Fruit fly (Drosophila melanogaster) whole organism, embryonic: ENCODE results near the gene CG7714.

Source experiments
- Bgb ChIP-seq: fragments of 200-800 bp; sonication (Bioruptor generic); IDR thresholded peaks from 2 replicates; pipeline ENCODE4 v1.3.6; 2022; ENCODE audit warnings: missing biosample characterization, missing genetic modification characterization; ENCODE audit not compliant: partially characterized antibody
- CG10209 ChIP-seq: fragments of 200-800 bp; sonication (Bioruptor generic); optimal IDR thresholded peaks from 3 replicates; lab custom pipeline; 2017; ENCODE audit warnings: missing biosample characterization, mild to moderate bottlenecking, missing genetic modification characterization, missing genetic modification reagents
- CG11085 ChIP-seq: fragments of 200-800 bp; sonication (Bioruptor generic); IDR thresholded peaks from 2 replicates; pipeline ENCODE4 v1.3.6; 2022; ENCODE audit warnings: missing biosample characterization, missing genetic modification characterization
- CG11696 ChIP-seq: fragments of 200-800 bp; sonication (Bioruptor generic); IDR thresholded peaks from 2 replicates; pipeline ENCODE4 v1.3.6; 2022; ENCODE audit warnings: missing biosample characterization, missing genetic modification characterization
- CG12155 ChIP-seq: fragments of 200-800 bp; sonication (Bioruptor generic); optimal IDR thresholded peaks from 3 replicates; lab custom pipeline; 2016; ENCODE audit warnings: missing biosample characterization, missing genetic modification characterization
- CG13287 ChIP-seq: fragments of 200-800 bp; sonication (Bioruptor generic); IDR thresholded peaks from 2 replicates; pipeline ENCODE4 v1.3.6; 2022; ENCODE audit warnings: missing biosample characterization, missing genetic modification characterization; ENCODE audit not compliant: partially characterized antibody
- CG1792 ChIP-seq: fragments of 200-800 bp; sonication (Bioruptor generic); optimal IDR thresholded peaks from 2 replicates; lab custom pipeline; 2016; ENCODE audit warnings: missing biosample characterization, missing genetic modification characterization
- CG4360 ChIP-seq: fragments of 200-800 bp; sonication (Bioruptor generic); IDR thresholded peaks from 2 replicates; pipeline ENCODE4 v1.3.6; 2022; ENCODE audit warnings: missing biosample characterization, missing genetic modification characterization
- CG43689 ChIP-seq: fragments of 200-800 bp; sonication (Bioruptor generic); IDR thresholded peaks from 2 replicates; pipeline ENCODE4 v1.3.6; 2022; ENCODE audit warnings: missing biosample characterization, missing genetic modification characterization
- CG4424 ChIP-seq: fragments of 200-800 bp; sonication (Bioruptor generic); optimal IDR thresholded peaks from 3 replicates; lab custom pipeline; 2016; ENCODE audit warnings: missing biosample characterization, missing genetic modification characterization
- CG4730 ChIP-seq: fragments of 200-800 bp; sonication (Bioruptor generic); IDR thresholded peaks from 2 replicates; pipeline ENCODE4 v1.3.6; 2022; ENCODE audit warnings: missing biosample characterization, missing genetic modification characterization
- CG5180 ChIP-seq: fragments of 200-800 bp; sonication (Bioruptor generic); optimal IDR thresholded peaks from 3 replicates; lab custom pipeline; 2017; ENCODE audit warnings: missing biosample characterization, missing genetic modification characterization, mild to moderate bottlenecking, moderate library complexity, missing genetic modification reagents
- CG6175 ChIP-seq: fragments of 200-800 bp; sonication (Bioruptor generic); IDR thresholded peaks from 3 replicates; pipeline ENCODE4 v1.3.6; 2022; ENCODE audit warnings: missing biosample characterization, missing genetic modification characterization
- CG6791 ChIP-seq: fragments of 200-800 bp; sonication (Bioruptor generic); IDR thresholded peaks from 3 replicates; pipeline ENCODE4 v1.3.6; 2022; ENCODE audit warnings: missing biosample characterization, missing genetic modification characterization; ENCODE audit not compliant: partially characterized antibody
- CG6854 ChIP-seq: fragments of 200-800 bp; sonication (Bioruptor generic); optimal IDR thresholded peaks from 3 replicates; lab custom pipeline; 2017; ENCODE audit warnings: missing biosample characterization, mild to moderate bottlenecking, missing genetic modification characterization
- Gsc ChIP-seq: fragments of 200-800 bp; sonication (Bioruptor generic); IDR thresholded peaks from 2 replicates; pipeline ENCODE4 v1.3.6; 2022; ENCODE audit warnings: missing biosample characterization, missing genetic modification characterization
- H2.0 ChIP-seq: fragments of 200-800 bp; sonication (Bioruptor generic); IDR thresholded peaks from 2 replicates; pipeline ENCODE4 v1.3.6; 2022; ENCODE audit warnings: missing biosample characterization, missing genetic modification characterization
- HLH54F ChIP-seq: fragments of 200-800 bp; sonication (Bioruptor generic); optimal IDR thresholded peaks from 3 replicates; lab custom pipeline; 2016; ENCODE audit warnings: missing biosample characterization, missing genetic modification characterization
- Kr ChIP-seq: fragments of 200-800 bp; sonication (Bioruptor generic); optimal IDR thresholded peaks from 2 replicates; lab custom pipeline; 2017; ENCODE audit warnings: missing biosample characterization, mild to moderate bottlenecking, missing genetic modification characterization
- Nf-YC ChIP-seq: fragments of 200-800 bp; optimal IDR thresholded peaks from 3 replicates; lab custom pipeline; 2019; ENCODE audit warnings: missing biosample characterization, mild to moderate bottlenecking, missing genetic modification characterization, moderate library complexity
- Oli ChIP-seq: fragments of 200-800 bp; sonication (Bioruptor generic); optimal IDR thresholded peaks from 2 replicates; lab custom pipeline; 2018; ENCODE audit warnings: missing biosample characterization, mild to moderate bottlenecking, missing genetic modification characterization, moderate library complexity
- Opbp ChIP-seq: fragments of 200-800 bp; sonication (Bioruptor generic); IDR thresholded peaks from 3 replicates; pipeline ENCODE4 v1.3.6; 2022; ENCODE audit warnings: missing biosample characterization, missing genetic modification characterization; ENCODE audit not compliant: partially characterized antibody
- Scr ChIP-seq: fragments of 200-800 bp; sonication (Bioruptor generic); IDR thresholded peaks from 2 replicates; pipeline ENCODE4 v1.3.6; 2022; ENCODE audit warnings: missing biosample characterization, missing genetic modification characterization; ENCODE audit not compliant: partially characterized antibody
- ab ChIP-seq: fragments of 200-800 bp; sonication (Bioruptor generic); optimal IDR thresholded peaks from 2 replicates; lab custom pipeline; 2016; ENCODE audit warnings: missing biosample characterization, missing genetic modification characterization
- ap ChIP-seq: fragments of 200-800 bp; sonication (Bioruptor generic); IDR thresholded peaks from 2 replicates; pipeline ENCODE4 v1.3.6; 2022; ENCODE audit warnings: missing biosample characterization, missing genetic modification characterization
- az2 ChIP-seq: fragments of 200-800 bp; sonication (Bioruptor generic); optimal IDR thresholded peaks from 3 replicates; lab custom pipeline; 2016; ENCODE audit warnings: missing biosample characterization, missing genetic modification characterization
- cas ChIP-seq: fragments of 200-800 bp; sonication (Bioruptor generic); IDR thresholded peaks from 2 replicates; pipeline ENCODE4 v1.3.6; 2022; ENCODE audit warnings: missing biosample characterization, missing genetic modification characterization
- croc ChIP-seq: fragments of 200-800 bp; sonication (Bioruptor generic); conservative IDR thresholded peaks from 3 replicates; pipeline ENCODE4 v1.3.6; 2022; ENCODE audit warnings: missing biosample characterization, missing genetic modification characterization
- dan ChIP-seq: fragments of 200-800 bp; sonication (Bioruptor generic); IDR thresholded peaks from 2 replicates; pipeline ENCODE4 v1.3.6; 2022; ENCODE audit warnings: missing biosample characterization, missing genetic modification characterization
- disco-r ChIP-seq: fragments of 200-800 bp; sonication (Bioruptor generic); optimal IDR thresholded peaks from 2 replicates; lab custom pipeline; 2016; ENCODE audit warnings: missing biosample characterization, missing genetic modification characterization
- dm ChIP-seq: fragments of 200-800 bp; sonication (Bioruptor generic); optimal IDR thresholded peaks from 3 replicates; lab custom pipeline; 2016; ENCODE audit warnings: missing biosample characterization, missing genetic modification characterization
- dmrt99B ChIP-seq: fragments of 200-800 bp; sonication (Bioruptor generic); optimal IDR thresholded peaks from 2 replicates; lab custom pipeline; 2018; ENCODE audit warnings: missing biosample characterization, mild to moderate bottlenecking, missing genetic modification characterization, moderate library complexity
- ems ChIP-seq: fragments of 200-800 bp; sonication (Bioruptor generic); optimal IDR thresholded peaks from 3 replicates; lab custom pipeline; 2016; ENCODE audit warnings: missing biosample characterization, missing genetic modification characterization
- esg ChIP-seq: fragments of 200-800 bp; sonication (Bioruptor generic); conservative IDR thresholded peaks from 2 replicates; pipeline ENCODE4 v1.3.6; 2022; ENCODE audit warnings: missing biosample characterization, missing genetic modification characterization
- fd3F ChIP-seq: fragments of 200-800 bp; sonication (Bioruptor generic); optimal IDR thresholded peaks from 2 replicates; lab custom pipeline; 2018; ENCODE audit warnings: missing biosample characterization, mild to moderate bottlenecking, missing genetic modification characterization, moderate library complexity
- fd64A ChIP-seq: fragments of 200-800 bp; sonication (Bioruptor generic); optimal IDR thresholded peaks from 3 replicates; lab custom pipeline; 2018; ENCODE audit warnings: missing biosample characterization, mild to moderate bottlenecking, missing genetic modification characterization
- fu2 ChIP-seq: fragments of 200-800 bp; sonication (Bioruptor generic); optimal IDR thresholded peaks from 2 replicates; lab custom pipeline; 2016; ENCODE audit warnings: missing biosample characterization, missing genetic modification characterization
- gro ChIP-seq: fragments of 200-800 bp; sonication (Bioruptor generic); optimal IDR thresholded peaks from 2 replicates; lab custom pipeline; 2016; ENCODE audit warnings: missing biosample characterization, missing genetic modification characterization
- ham ChIP-seq: fragments of 200-800 bp; sonication (Bioruptor generic); IDR thresholded peaks from 2 replicates; pipeline ENCODE4 v1.3.6; 2022; ENCODE audit warnings: missing biosample characterization, missing genetic modification characterization
- hkb ChIP-seq, 2 experiments: fragments of 200-800 bp in 1 of 2; fragments of >200 bp in 1 of 2; sonication (Bioruptor generic) in 1 of 2; IDR thresholded peaks in 1 of 2; optimal IDR thresholded peaks in 1 of 2; 2 replicates each; pipeline versions ENCODE4 v1.3.6 to Lab custom; 2017 to 2022; ENCODE audit warnings: missing biosample characterization in 1 of 2, missing genetic modification characterization in 1 of 2
- kah ChIP-seq: fragments of 200-800 bp; sonication (Bioruptor generic); optimal IDR thresholded peaks from 2 replicates; lab custom pipeline; 2018; ENCODE audit warnings: missing biosample characterization, mild to moderate bottlenecking, missing genetic modification characterization
- klu ChIP-seq: fragments of 200-800 bp; sonication (Bioruptor generic); IDR thresholded peaks from 2 replicates; pipeline ENCODE4 v1.3.6; 2022; ENCODE audit warnings: missing biosample characterization, missing genetic modification characterization
- lmd ChIP-seq: fragments of 200-800 bp; sonication (Bioruptor generic); IDR thresholded peaks from 2 replicates; pipeline ENCODE4 v1.3.6; 2022; ENCODE audit warnings: missing biosample characterization, missing genetic modification characterization
- lola ChIP-seq, 3 experiments: fragments of >200 bp in 2 of 3; fragments of 200-800 bp in 1 of 3; sonication (Bioruptor generic) in 1 of 3; optimal IDR thresholded peaks; 2 replicates each; lab custom pipeline; 2017 to 2019; ENCODE audit warnings: missing biosample characterization in 3 of 3, missing genetic modification characterization in 3 of 3, mild to moderate bottlenecking in 1 of 3, moderate library complexity in 1 of 3
- pum ChIP-seq: fragments of 200-800 bp; sonication (Bioruptor generic); optimal IDR thresholded peaks from 2 replicates; lab custom pipeline; 2016; ENCODE audit warnings: missing biosample characterization, missing genetic modification characterization
- sima ChIP-seq: fragments of 200-800 bp; sonication (Bioruptor generic); optimal IDR thresholded peaks from 2 replicates; lab custom pipeline; 2016; ENCODE audit warnings: missing biosample characterization, missing genetic modification characterization
- slbo ChIP-seq: fragments of 200-800 bp; sonication (Bioruptor generic); IDR thresholded peaks from 2 replicates; pipeline ENCODE4 v1.3.6; 2022; ENCODE audit warnings: missing biosample characterization, missing genetic modification characterization
- tx ChIP-seq: fragments of 200-800 bp; sonication (Bioruptor generic); optimal IDR thresholded peaks from 2 replicates; lab custom pipeline; 2016; ENCODE audit warnings: missing biosample characterization, missing genetic modification characterization
- unpg ChIP-seq: fragments of 200-800 bp; sonication (Bioruptor generic); optimal IDR thresholded peaks from 3 replicates; lab custom pipeline; 2018; ENCODE audit warnings: missing biosample characterization, mild to moderate bottlenecking, missing genetic modification characterization, moderate library complexity
- wek ChIP-seq: fragments of 200-800 bp; sonication (Bioruptor generic); optimal IDR thresholded peaks from 3 replicates; lab custom pipeline; 2018; ENCODE audit warnings: missing biosample characterization, mild to moderate bottlenecking, missing genetic modification characterization, moderate library complexity
- yki ChIP-seq: fragments of >200 bp; optimal IDR thresholded peaks from 3 replicates; lab custom pipeline; 2018

The CG7714 gene

DNA sequence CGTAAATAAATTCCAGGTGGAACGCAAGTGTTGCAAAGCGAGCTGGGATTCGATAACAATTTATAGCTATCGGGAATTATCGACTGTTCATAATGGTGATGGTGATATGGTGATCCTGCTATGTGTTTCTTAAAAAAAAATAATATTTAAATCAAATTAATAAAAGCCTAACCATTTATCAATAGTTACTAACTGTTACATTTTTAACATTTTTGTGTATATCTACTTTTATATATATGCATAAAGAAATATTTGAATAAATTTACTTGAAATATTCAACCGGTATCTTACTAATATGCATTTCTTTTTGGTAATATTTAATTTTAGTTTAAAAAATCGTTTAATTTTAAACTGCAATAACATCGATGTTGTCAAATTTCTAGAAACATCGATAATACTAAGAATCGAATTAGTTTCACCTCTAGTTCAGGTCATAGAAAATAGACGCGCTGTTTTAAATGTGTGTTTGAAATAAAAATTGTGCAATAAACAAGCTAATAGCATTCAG, 19.8 kb upstream of the CG7714 start, which contains the start of the genes PGS1 and gwl (continued):
- TF ChIP-seq lola (GFP tag; optimal IDR thresholded peaks at IDR 0.05; lab: Kevin White, UChicago) (peak in 1 of 3 experiments; percentile 83), Gsc (peak; percentile 12; the same call in 1 of the 2 replicates), Oli (tag; lab: Kevin White, UChicago) (no peak), pum (GFP tag; lab: Kevin White, UChicago) (peak; percentile 34), klu (peak; percentile 76), fd3F (GFP tag; lab: Kevin White, UChicago) (peak; percentile 69), CG4360 (GFP tag; lab: Robert Waterston, UW) (no peak), CG11085 (GFP tag; lab: Robert Waterston, UW) (peak; percentile 80), CG4424 (GFP tag; lab: Kevin White, UChicago) (peak; percentile 78), CG10209 (peak; percentile 71), croc (GFP tag; lab: Robert Waterston, UW) (peak; percentile 62), sima (GFP tag; lab: Kevin White, UChicago) (no peak), CG6791 (no peak; the same call in 2 of the 3 replicates), disco-r (GFP tag; lab: Kevin White, UChicago) (no peak), CG5180 (GFP tag; lab: Kevin White, UChicago) (no peak), lmd (GFP tag; lab: Robert Waterston, UW) (peak; percentile 84), ap (GFP tag; lab: Robert Waterston, UW) (peak; percentile 58), CG11696 (GFP tag; lab: Robert Waterston, UW) (peak; percentile 43; the same call in 1 of the 2 replicates), Scr (GFP tag; lab: Robert Waterston, UW) (peak; percentile 71), slbo (GFP tag; lab: Robert Waterston, UW) (peak; percentile 91), Bgb (GFP tag; lab: Robert Waterston, UW) (peak; percentile 29; the same call in 1 of the 2 replicates), fd64A (GFP tag; lab: Kevin White, UChicago) (no peak), Opbp (GFP tag; lab: Robert Waterston, UW) (no peak; the same call in 2 of the 3 replicates), unpg (GFP tag; lab: Kevin White, UChicago) (no peak), dm (peak; percentile 9), Kr (no peak), dmrt99B (no peak), esg (GFP tag; lab: Robert Waterston, UW) (peak; percentile 84), hkb (optimal IDR thresholded peaks at IDR 0.05; lab: Kevin White, UChicago) (no peak), hkb (GFP tag; IDR thresholded peaks at IDR 0.05; lab: Robert Waterston, UW) (peak; percentile 65), fu2 (GFP tag; lab: Kevin White, UChicago) (peak; percentile 12), CG43689 (GFP tag; lab: Robert Waterston, UW) (no peak), az2 (peak; percentile 80), kah (no peak), HLH54F (GFP tag; lab: Kevin White, UChicago) (peak; percentile 54), dan (GFP tag; lab: Robert Waterston, UW) (no peak), H2.0 (peak; percentile 75), gro (GFP tag; lab: Kevin White, UChicago) (no peak), yki (lab: Kevin White, UChicago) (no peak), ab (GFP tag; lab: Kevin White, UChicago) (no peak), ham (no peak), tx (GFP tag; lab: Kevin White, UChicago) (no peak), CG6175 (GFP tag; lab: Robert Waterston, UW) (peak; percentile 66; the same call in 1 of the 3 replicates), cas (GFP tag; lab: Robert Waterston, UW) (peak; percentile 73), CG4730 (peak; percentile 81), CG1792 (GFP tag; lab: Kevin White, UChicago) (no peak), Nf-YC (tag; lab: Kevin White, UChicago) (no peak), CG12155 (peak; percentile 69), CG13287 (GFP tag; lab: Robert Waterston, UW) (peak; percentile 68), wek (GFP tag; lab: Kevin White, UChicago) (no peak), ems (GFP tag; lab: Kevin White, UChicago) (peak; percentile 33), CG6854 (GFP tag; lab: Kevin White, UChicago) (no peak)
